Worm (Caenorhabditis elegans) whole organism, L4/young adult: ENCODE results near the gene swt-5.

Experiments used
- W03F9.2 ChIP-seq: fragments of 150-350 bp; optimal IDR thresholded peaks from 2 replicates; lab custom pipeline; 2014; ENCODE audit warnings: missing biosample characterization, missing genetic modification characterization
- dao-5 ChIP-seq: sonication (generic microtip); optimal IDR thresholded peaks from 2 replicates; lab custom pipeline; 2016; ENCODE audit warnings: missing genotype, missing genetic modification characterization, moderate library complexity, missing compliant biosample characterization
- him-1 ChIP-seq: sonication (generic microtip); optimal IDR thresholded peaks from 2 replicates; lab custom pipeline; 2016; ENCODE audit warnings: missing genotype, missing genetic modification reagents, missing genetic modification characterization, missing compliant biosample characterization

The swt-5 gene

ce11 chrV:9526470-9526869 lies 25.3 kb downstream of the swt-5 start, which contains the start of gene C50F4.1:
TSS of gene C50F4.1 (plus strand) at chrV:9526793.
- no peak for TF ChIP-seq dao-5 (tag; lab: Kevin White, UChicago)
- no peak for TF ChIP-seq W03F9.2 (tag; lab: Kevin White, UChicago)
- no peak for TF ChIP-seq him-1 (tag; lab: Kevin White, UChicago)

ce11 chrV:9527337-9527736 lies 26.1 kb downstream of the swt-5 start:
- TF ChIP-seq him-1 (tag; lab: Kevin White, UChicago) (no peak), W03F9.2 (tag; lab: Kevin White, UChicago) (no peak), dao-5 (tag; lab: Kevin White, UChicago) (no peak)

- TF ChIP-seq W03F9.2 (tag; lab: Kevin White, UChicago), result no peak
- no peak for TF ChIP-seq dao-5 (tag; lab: Kevin White, UChicago)
- no peak for TF ChIP-seq him-1 (tag; lab: Kevin White, UChicago)
Measured at ce11 chrV:9527984-9528383, 26.8 kb downstream of the swt-5 start.

ce11 chrV:9531477-9531876 lies 30.3 kb downstream of the swt-5 start, which contains the start of the genes C50F4.10 and pfk-1.2:
TSS of gene C50F4.10 (minus strand) at chrV:9531577.
TSS of gene pfk-1.2 (plus strand) at chrV:9531801.
- TF ChIP-seq dao-5 (tag; lab: Kevin White, UChicago) (no peak), W03F9.2 (tag; lab: Kevin White, UChicago) (no peak)

ce11 chrV:9534621-9535020 lies 33.4 kb downstream of the swt-5 start, which contains the start of gene tag-329:
TSS of gene tag-329 (plus strand) at chrV:9534921.
- TF ChIP-seq dao-5 (tag; lab: Kevin White, UChicago) (no peak), him-1 (tag; lab: Kevin White, UChicago) (no peak), W03F9.2 (tag; lab: Kevin White, UChicago) (no peak)

ce11 chrV:9536505-9536904 lies 35.3 kb downstream of the swt-5 start, which contains the start of gene C50F4.4:
TSS of gene C50F4.4 (plus strand) at chrV:9536771.
- TF ChIP-seq him-1 (tag; lab: Kevin White, UChicago) (peak; percentile 2), W03F9.2 (tag; lab: Kevin White, UChicago) (no peak)

ce11 chrV:9539638-9540037 lies 38.4 kb downstream of the swt-5 start, which contains the start of gene C50F4.12:
TSS of gene C50F4.12 (minus strand) at chrV:9539738.
- TF ChIP-seq W03F9.2 (tag; lab: Kevin White, UChicago) (no peak), dao-5 (tag; lab: Kevin White, UChicago) (no peak), him-1 (tag; lab: Kevin White, UChicago) (no peak)

ce11 chrV:9541506-9541905 lies 40.3 kb downstream of the swt-5 start, which contains the start of gene C50F4.16:
TSS of gene C50F4.16 (minus strand) at chrV:9541606.
- TF ChIP-seq him-1 (tag; lab: Kevin White, UChicago) (no peak), dao-5 (tag; lab: Kevin White, UChicago) (no peak), W03F9.2 (tag; lab: Kevin White, UChicago) (no peak)

- TF ChIP-seq him-1 (tag; lab: Kevin White, UChicago), result peak; percentile 44
- no peak for TF ChIP-seq dao-5 (tag; lab: Kevin White, UChicago)
- peak; percentile 29 for TF ChIP-seq W03F9.2 (tag; lab: Kevin White, UChicago)
Measured at ce11 chrV:9544176-9544632, 43.0 kb downstream of the swt-5 start, which contains the start of gene mdf-1. TSS of gene mdf-1 (minus strand) at chrV:9544226.

- no peak for TF ChIP-seq him-1 (tag; lab: Kevin White, UChicago)
- TF ChIP-seq dao-5 (tag; lab: Kevin White, UChicago), result no peak
Measured at ce11 chrV:9545238-9545709, 44.1 kb downstream of the swt-5 start, which contains the start of the genes his-35 and his-41. TSS of gene his-35 (minus strand) at chrV:9545288. TSS of gene his-41 (plus strand) at chrV:9545536.

ce11 chrV:9546042-9546581 lies 44.9 kb downstream of the swt-5 start, which contains the start of gene C50F4.6:
TSS of gene C50F4.6 (plus strand) at chrV:9546092.
- no peak for TF ChIP-seq W03F9.2 (tag; lab: Kevin White, UChicago)
- TF ChIP-seq dao-5 (tag; lab: Kevin White, UChicago), result no peak
- TF ChIP-seq him-1 (tag; lab: Kevin White, UChicago), result no peak

- TF ChIP-seq W03F9.2 (tag; lab: Kevin White, UChicago) (peak; percentile 97), dao-5 (tag; lab: Kevin White, UChicago) (peak; percentile 37), him-1 (tag; lab: Kevin White, UChicago) (peak; percentile 96)
Measured at ce11 chrV:9546860-9547269, 45.7 kb downstream of the swt-5 start, which contains the start of gene his-37. TSS of gene his-37 (plus strand) at chrV:9547105.

- TF ChIP-seq dao-5 (tag; lab: Kevin White, UChicago) (no peak), W03F9.2 (tag; lab: Kevin White, UChicago) (peak; percentile 65)
Measured at ce11 chrV:9549459-9549858, 48.3 kb downstream of the swt-5 start, which contains the start of gene nstp-10. TSS of gene nstp-10 (minus strand) at chrV:9549836.
